Worm (Caenorhabditis elegans): ENCODE data around the gene far-1.

DNA sequence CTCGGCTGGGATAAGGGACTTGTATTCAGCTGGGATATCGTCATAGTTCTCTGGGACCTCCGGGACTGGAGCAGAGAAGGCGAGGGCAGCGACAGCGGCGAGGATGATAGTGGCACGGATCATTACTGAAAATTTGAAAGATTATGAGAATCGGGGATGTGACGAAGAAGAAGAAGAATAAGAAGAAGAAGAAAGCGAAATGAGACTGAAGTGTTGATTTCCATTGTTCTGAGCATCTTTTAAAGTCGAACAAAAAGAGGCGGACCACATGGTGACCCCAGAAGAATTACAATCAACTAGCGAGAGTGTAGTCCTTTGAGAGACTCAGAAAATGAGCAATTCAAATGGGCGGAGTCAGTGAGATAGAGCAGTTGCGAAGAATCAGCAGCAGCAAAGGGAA is at the start of gene far-1:
- no peak for TF ChIP-seq lin-13 (tag; optimal IDR thresholded peaks at IDR 0.05)
- TF ChIP-seq lsy-2 (tag; optimal IDR thresholded peaks at IDR 0.05), result no peak
- TF ChIP-seq nhr-28 (tag; optimal IDR thresholded peaks at IDR 0.05), result no peak
- TF ChIP-seq ztf-11 (tag; optimal IDR thresholded peaks at IDR 0.05), result no peak
- no peak for TF ChIP-seq mep-1 (tag; optimal IDR thresholded peaks at IDR 0.05)
- TF ChIP-seq nhr-76 (tag; optimal IDR thresholded peaks at IDR 0.05), result no peak
- TF ChIP-seq cnd-1 (tag; optimal IDR thresholded peaks at IDR 0.05), result no peak

Measured in whole organism, mixed stage, embryonic.